Worm (Caenorhabditis elegans): Measurements from ENCODE around the gene R05G6.1.

The R05G6.1 gene

DNA sequence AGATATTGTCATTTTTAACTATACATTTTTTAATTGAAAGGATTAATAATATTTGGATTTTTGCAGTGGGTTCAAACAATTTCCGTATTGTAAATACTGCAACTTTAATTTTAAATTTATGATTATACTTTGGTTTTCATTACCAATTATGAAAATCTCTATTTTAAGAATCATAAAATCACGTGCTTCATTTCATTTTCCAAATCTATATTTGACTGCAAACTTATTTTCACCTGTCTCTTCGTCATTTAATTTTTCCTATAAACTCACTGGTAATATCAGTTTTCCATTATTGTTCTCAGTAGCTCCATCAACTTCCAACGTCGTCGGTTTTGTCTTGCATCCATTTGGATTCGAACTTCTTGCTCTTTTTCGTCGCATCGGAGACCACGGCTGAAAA, at the start of gene R05G6.1:
Gene R05G6.1 (plus strand): TSS at position 301 of the 400 bp plus-strand sequence.
- TF ChIP-seq med-1 (GFP tag; optimal IDR thresholded peaks at IDR 0.05; ENCODE audit: insufficient read depth): no peak

DNA sequence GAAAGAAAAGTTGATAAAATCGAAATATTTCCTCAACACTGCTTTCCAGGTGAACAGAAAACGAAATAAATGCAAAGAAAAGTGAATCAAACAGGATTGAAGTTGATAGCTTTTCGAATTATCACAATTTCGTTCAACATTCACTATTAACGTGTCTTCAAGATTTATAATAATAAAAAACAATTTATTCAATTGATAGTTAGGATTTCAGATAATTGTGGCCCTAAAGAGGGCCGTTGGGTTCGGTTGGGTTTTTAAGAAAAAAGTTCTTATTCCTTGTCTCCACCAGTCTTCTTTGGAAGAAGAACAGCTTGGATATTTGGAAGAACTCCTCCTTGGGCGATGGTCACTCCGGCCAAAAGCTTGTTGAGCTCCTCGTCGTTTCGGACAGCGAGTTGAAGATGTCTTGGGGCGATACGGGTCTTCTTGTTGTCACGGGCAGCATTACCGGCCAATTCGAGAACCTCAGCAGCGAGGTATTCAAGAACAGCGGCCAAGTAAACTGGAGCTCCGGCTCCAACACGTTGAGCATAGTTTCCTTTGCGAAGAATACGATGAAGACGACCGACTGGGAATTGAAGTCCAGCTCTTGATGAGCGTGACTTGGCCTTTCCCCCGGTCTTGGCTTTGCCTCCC, 46.8 kb upstream of the R05G6.1 start:
- TF ChIP-seq tab-1 (GFP tag; IDR thresholded peaks at IDR 0.05) (0 out of 2 replicates have a peak, but pooled peaks have one; percentile 8), ref-1 (GFP tag; conservative IDR thresholded peaks at IDR 0.05) (peak; percentile 32; the same call in 1 of the 2 replicates), ztf-23 (GFP tag; IDR thresholded peaks at IDR 0.05) (0 out of 2 replicates have a peak, but pooled peaks have one; percentile 9)

DNA sequence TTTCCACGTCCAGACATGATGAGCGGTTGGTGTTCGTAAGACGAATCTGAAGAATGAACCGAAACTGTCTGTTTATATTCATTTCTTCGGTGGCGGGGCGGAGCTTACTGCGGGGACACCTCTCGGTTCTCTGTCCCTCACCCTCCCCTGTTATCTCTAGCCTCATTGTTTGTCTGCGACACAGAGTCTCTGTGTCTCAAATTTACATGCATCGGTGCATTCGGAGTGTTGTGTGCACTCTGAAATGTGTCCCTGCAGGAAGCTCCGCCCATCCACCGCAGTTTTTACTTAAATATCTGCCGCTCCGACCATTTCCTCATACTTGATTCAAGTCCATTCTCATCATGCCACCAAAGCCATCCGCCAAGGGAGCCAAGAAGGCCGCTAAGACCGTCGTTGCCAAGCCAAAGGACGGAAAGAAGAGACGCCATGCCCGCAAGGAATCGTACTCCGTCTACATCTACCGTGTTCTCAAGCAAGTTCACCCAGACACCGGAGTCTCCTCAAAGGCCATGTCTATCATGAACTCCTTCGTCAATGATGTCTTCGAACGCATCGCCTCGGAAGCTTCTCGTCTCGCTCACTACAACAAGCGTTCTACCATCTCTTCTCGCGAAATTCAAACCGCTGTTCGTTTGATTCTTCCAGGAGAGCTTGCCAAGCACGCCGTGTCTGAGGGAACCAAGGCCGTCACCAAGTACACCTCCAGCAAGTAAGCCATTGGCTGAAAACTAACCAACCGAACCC, 46.1 kb upstream of the R05G6.1 start, which contains the start of the genes his-61 and his-62:
Gene his-61 (minus strand): TSS at position 17 of the 747 bp plus-strand sequence.
Gene his-62 (plus strand): TSS at position 345 of the 747 bp plus-strand sequence.
- no peak; the same call in 1 of the 2 replicates for TF ChIP-seq ztf-29 (GFP tag; IDR thresholded peaks at IDR 0.05)
- no peak for TF ChIP-seq ref-1 (GFP tag; conservative IDR thresholded peaks at IDR 0.05)
- TF ChIP-seq med-1 (GFP tag; optimal IDR thresholded peaks at IDR 0.05; ENCODE audit: insufficient read depth): no peak
- peak; percentile 73 for TF ChIP-seq klf-2 (GFP tag; conservative IDR thresholded peaks at IDR 0.05)
- no peak for TF ChIP-seq T22C8.4 (GFP tag; IDR thresholded peaks at IDR 0.05)
- peak; percentile 97 for TF ChIP-seq cog-1 (tag; optimal IDR thresholded peaks at IDR 0.05)
- no peak for TF ChIP-seq tab-1 (GFP tag; IDR thresholded peaks at IDR 0.05)
- peak; percentile 58 for TF ChIP-seq flt-1 (GFP tag; IDR thresholded peaks at IDR 0.05)
- 0 out of 2 replicates have a peak, but pooled peaks have one; percentile 4 for TF ChIP-seq ztf-23 (GFP tag; IDR thresholded peaks at IDR 0.05)

DNA sequence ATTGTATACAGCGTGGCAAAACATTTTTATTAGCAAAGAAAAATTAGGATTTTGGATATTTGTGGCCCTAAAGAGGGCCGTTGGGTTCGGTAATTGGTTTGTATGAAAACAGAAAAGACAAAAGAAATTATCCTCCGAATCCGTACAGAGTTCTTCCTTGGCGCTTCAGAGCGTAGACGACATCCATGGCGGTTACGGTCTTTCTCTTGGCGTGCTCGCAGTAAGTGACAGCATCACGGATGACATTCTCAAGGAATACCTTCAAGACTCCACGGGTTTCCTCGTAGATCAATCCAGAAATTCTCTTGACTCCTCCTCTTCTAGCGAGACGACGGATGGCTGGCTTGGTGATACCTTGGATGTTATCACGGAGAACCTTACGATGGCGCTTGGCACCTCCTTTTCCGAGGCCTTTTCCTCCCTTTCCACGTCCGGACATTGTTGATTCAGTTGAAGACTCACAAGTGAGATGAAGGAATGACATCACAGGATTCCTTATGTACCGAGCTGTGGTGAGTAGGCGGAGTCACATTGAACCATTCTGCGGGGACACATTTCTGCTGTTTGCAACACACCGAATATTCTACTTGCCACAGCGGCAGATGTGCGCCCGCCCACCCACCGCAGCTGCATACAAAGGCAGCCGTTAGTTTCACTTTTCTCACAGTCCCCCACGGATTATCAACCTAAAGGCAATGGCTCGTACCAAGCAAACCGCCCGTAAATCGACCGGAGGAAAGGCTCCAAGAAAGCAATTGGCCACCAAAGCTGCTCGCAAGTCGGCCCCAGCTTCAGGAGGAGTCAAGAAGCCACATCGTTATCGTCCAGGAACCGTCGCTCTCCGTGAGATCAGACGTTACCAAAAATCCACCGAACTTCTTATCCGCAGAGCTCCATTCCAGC, 44.7 kb upstream of the R05G6.1 start, which contains the start of the genes his-60 and his-59:
Gene his-60 (minus strand): TSS at position 439 of the 903 bp plus-strand sequence.
Gene his-59 (plus strand): TSS at position 696 of the 903 bp plus-strand sequence.
- 0 out of 2 replicates have a peak, but pooled peaks have one; percentile 6 for TF ChIP-seq T22C8.4 (GFP tag; IDR thresholded peaks at IDR 0.05)
- TF ChIP-seq ztf-23 (GFP tag; IDR thresholded peaks at IDR 0.05): peak; percentile 67; the same call in 1 of the 2 replicates
- no peak for TF ChIP-seq klf-2 (GFP tag; conservative IDR thresholded peaks at IDR 0.05)
- peak; percentile 90 for TF ChIP-seq flt-1 (GFP tag; IDR thresholded peaks at IDR 0.05)
- TF ChIP-seq ref-1 (GFP tag; conservative IDR thresholded peaks at IDR 0.05): no peak
- peak; percentile 60 for TF ChIP-seq cog-1 (tag; optimal IDR thresholded peaks at IDR 0.05)

DNA sequence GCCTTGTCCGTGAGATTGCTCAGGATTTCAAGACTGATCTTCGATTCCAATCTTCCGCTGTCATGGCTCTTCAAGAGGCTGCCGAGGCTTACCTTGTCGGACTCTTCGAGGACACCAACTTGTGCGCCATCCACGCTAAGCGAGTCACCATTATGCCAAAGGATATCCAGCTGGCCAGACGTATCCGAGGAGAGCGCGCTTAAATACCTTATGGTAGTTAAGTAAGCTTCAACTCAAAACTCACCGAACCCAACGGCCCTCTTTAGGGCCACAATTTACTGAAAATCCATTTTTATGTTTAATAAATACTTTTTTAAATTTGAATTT, 44.0 kb upstream of the R05G6.1 start:
- TF ChIP-seq T22C8.4 (GFP tag; IDR thresholded peaks at IDR 0.05): no peak
- TF ChIP-seq flt-1 (GFP tag; IDR thresholded peaks at IDR 0.05): peak; percentile 65

DNA sequence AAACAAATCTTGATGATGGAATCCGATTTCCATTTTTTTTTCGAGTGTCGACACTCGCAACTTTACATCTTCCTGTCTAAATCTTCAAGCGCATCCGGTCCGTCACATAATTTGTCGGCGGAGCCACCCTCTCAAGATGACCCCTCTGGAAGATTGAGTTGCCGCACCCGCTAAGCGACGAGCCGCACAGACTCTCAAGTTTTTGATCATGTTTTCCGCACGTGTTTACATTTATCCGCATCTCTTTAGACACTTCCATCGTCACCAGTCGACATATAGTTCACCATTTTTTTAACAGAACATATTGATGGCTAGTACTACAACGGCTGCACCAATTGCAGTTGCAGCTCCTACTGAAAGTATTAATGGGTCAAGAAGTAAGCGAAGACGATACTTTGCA, 41.0 kb upstream of the R05G6.1 start, which contains the start of gene F55G1.1:
Gene F55G1.1 (plus strand): TSS at position 301 of the 400 bp plus-strand sequence.
- no peak for TF ChIP-seq ztf-29 (GFP tag; IDR thresholded peaks at IDR 0.05)
- TF ChIP-seq tab-1 (GFP tag; IDR thresholded peaks at IDR 0.05): no peak
- no peak for TF ChIP-seq flt-1 (GFP tag; IDR thresholded peaks at IDR 0.05)
- no peak for TF ChIP-seq cog-1 (tag; optimal IDR thresholded peaks at IDR 0.05)
- TF ChIP-seq ztf-23 (GFP tag; IDR thresholded peaks at IDR 0.05): no peak
- TF ChIP-seq klf-2 (GFP tag; conservative IDR thresholded peaks at IDR 0.05): no peak
- no peak for TF ChIP-seq T22C8.4 (GFP tag; IDR thresholded peaks at IDR 0.05)
- no peak for TF ChIP-seq med-1 (GFP tag; optimal IDR thresholded peaks at IDR 0.05; ENCODE audit: insufficient read depth)
- no peak for TF ChIP-seq ref-1 (GFP tag; conservative IDR thresholded peaks at IDR 0.05)

DNA sequence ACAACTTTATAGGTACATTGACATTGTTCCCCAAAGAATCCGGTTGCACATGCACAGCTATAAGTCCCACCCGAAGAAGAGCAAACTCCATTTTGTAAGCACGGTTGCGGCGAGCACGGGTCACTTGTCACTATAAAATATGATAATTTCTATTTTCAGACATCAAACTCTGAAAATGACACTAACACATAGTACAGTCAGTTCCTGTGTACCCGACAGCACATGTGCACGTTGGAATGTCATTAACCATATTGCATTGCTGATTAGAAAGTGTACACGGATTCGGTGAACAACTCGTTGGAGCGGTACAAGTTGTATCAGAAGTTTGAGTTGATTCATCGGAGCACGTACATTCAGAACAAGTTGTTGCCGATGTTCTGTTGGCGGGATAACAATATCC, 35.3 kb upstream of the R05G6.1 start:
- TF ChIP-seq tab-1 (GFP tag; IDR thresholded peaks at IDR 0.05): no peak
- TF ChIP-seq ztf-23 (GFP tag; IDR thresholded peaks at IDR 0.05): no peak
- no peak for TF ChIP-seq klf-2 (GFP tag; conservative IDR thresholded peaks at IDR 0.05)
- no peak for TF ChIP-seq cog-1 (tag; optimal IDR thresholded peaks at IDR 0.05)
- TF ChIP-seq flt-1 (GFP tag; IDR thresholded peaks at IDR 0.05): no peak
- TF ChIP-seq med-1 (GFP tag; optimal IDR thresholded peaks at IDR 0.05; ENCODE audit: insufficient read depth): no peak
- no peak for TF ChIP-seq ztf-29 (GFP tag; IDR thresholded peaks at IDR 0.05)
- TF ChIP-seq T22C8.4 (GFP tag; IDR thresholded peaks at IDR 0.05): no peak
- TF ChIP-seq ref-1 (GFP tag; conservative IDR thresholded peaks at IDR 0.05): no peak

DNA sequence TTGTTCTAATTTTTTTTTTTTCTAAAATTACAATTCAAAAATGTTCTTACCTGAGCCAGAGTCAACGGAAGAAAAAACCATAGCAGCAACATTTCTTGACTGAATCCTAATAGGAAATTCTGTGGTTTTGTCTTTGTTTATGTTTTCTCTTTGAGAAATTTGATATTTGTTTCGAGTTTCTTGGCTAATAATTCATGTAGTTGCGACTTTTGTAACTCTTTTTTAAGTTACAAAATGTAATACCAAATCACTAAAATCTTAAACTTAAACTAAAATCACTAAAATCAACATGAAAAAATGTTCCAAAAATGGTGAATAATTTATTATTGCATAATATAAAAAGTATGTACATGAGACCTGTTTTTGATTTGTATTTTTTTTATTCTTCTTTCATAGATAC, 34.7 kb upstream of the R05G6.1 start, which contains the start of gene egas-4:
Gene egas-4 (minus strand): TSS at position 101 of the 400 bp plus-strand sequence.
- TF ChIP-seq med-1 (GFP tag; optimal IDR thresholded peaks at IDR 0.05; ENCODE audit: insufficient read depth): no peak
- no peak for TF ChIP-seq tab-1 (GFP tag; IDR thresholded peaks at IDR 0.05)
- no peak for TF ChIP-seq T22C8.4 (GFP tag; IDR thresholded peaks at IDR 0.05)
- no peak for TF ChIP-seq ztf-23 (GFP tag; IDR thresholded peaks at IDR 0.05)
- TF ChIP-seq ref-1 (GFP tag; conservative IDR thresholded peaks at IDR 0.05): no peak
- TF ChIP-seq cog-1 (tag; optimal IDR thresholded peaks at IDR 0.05): no peak
- no peak for TF ChIP-seq flt-1 (GFP tag; IDR thresholded peaks at IDR 0.05)
- TF ChIP-seq klf-2 (GFP tag; conservative IDR thresholded peaks at IDR 0.05): no peak
- TF ChIP-seq ztf-29 (GFP tag; IDR thresholded peaks at IDR 0.05): no peak

DNA sequence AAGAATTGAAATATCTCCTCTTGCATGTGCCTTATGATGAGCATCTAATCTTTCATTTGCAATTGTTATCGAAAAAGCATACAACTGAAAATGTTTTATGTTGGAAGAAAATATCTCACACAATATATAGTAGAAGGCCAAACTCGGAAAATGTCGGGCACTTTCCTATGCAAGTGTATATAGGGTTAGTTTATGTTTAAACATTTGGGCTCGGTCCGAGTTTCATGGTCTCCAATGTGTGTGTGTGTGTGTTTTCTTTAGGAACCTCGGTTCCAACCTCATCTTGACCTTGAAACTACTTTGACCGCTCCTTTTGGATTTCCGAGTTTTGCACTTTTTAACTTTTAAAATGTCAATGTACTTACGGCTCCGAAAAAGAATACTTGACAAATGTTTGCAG, 33.2 kb upstream of the R05G6.1 start:
- no peak for TF ChIP-seq tab-1 (GFP tag; IDR thresholded peaks at IDR 0.05)
- no peak for TF ChIP-seq ztf-23 (GFP tag; IDR thresholded peaks at IDR 0.05)
- TF ChIP-seq flt-1 (GFP tag; IDR thresholded peaks at IDR 0.05): no peak
- no peak for TF ChIP-seq ref-1 (GFP tag; conservative IDR thresholded peaks at IDR 0.05)
- TF ChIP-seq ztf-29 (GFP tag; IDR thresholded peaks at IDR 0.05): no peak
- TF ChIP-seq med-1 (GFP tag; optimal IDR thresholded peaks at IDR 0.05; ENCODE audit: insufficient read depth): no peak
- TF ChIP-seq klf-2 (GFP tag; conservative IDR thresholded peaks at IDR 0.05): no peak
- no peak for TF ChIP-seq cog-1 (tag; optimal IDR thresholded peaks at IDR 0.05)
- no peak for TF ChIP-seq T22C8.4 (GFP tag; IDR thresholded peaks at IDR 0.05)
